Worm (Caenorhabditis elegans) whole organism, L2 larva: ENCODE measurements around the gene VM106R.1.

Experiments
- C34F6.9 ChIP-seq: fragments of 150-350 bp; optimal IDR thresholded peaks from 2 replicates; lab custom pipeline; 2014; ENCODE audit warnings: missing biosample characterization, missing genetic modification characterization
- alr-1 ChIP-seq: fragments of 150-350 bp; optimal IDR thresholded peaks from 2 replicates; lab custom pipeline; 2014; ENCODE audit warnings: missing biosample characterization, missing genetic modification characterization
- aly-2 ChIP-seq: fragments of 150-350 bp; optimal IDR thresholded peaks from 2 replicates; lab custom pipeline; 2014; ENCODE audit warnings: missing biosample characterization, missing genetic modification characterization
- ama-1 ChIP-seq: fragments of 150-350 bp; optimal IDR thresholded peaks from 2 replicates; lab custom pipeline; 2018; ENCODE audit warnings: inconsistent platforms
- blmp-1 ChIP-seq: sonication (generic microtip); optimal IDR thresholded peaks from 2 replicates; lab custom pipeline; 2017; ENCODE audit warnings: missing genetic modification characterization, mild to moderate bottlenecking, missing compliant biosample characterization, antibody characterized with exemption, moderate library complexity; ENCODE audit not compliant: insufficient read depth
- ceh-16 ChIP-seq: fragments of 150-350 bp; optimal IDR thresholded peaks from 2 replicates; lab custom pipeline; 2014; ENCODE audit warnings: missing biosample characterization, missing genetic modification characterization
- ceh-82 ChIP-seq: fragments of 150-350 bp; optimal IDR thresholded peaks from 2 replicates; lab custom pipeline; 2014; ENCODE audit warnings: missing biosample characterization, missing genetic modification characterization
- crh-2 ChIP-seq: sonication (generic microtip); optimal IDR thresholded peaks from 2 replicates; lab custom pipeline; 2017; ENCODE audit warnings: missing biosample characterization, missing genetic modification characterization
- dmd-4 ChIP-seq: sonication (generic microtip); optimal IDR thresholded peaks from 2 replicates; lab custom pipeline; 2017; ENCODE audit warnings: missing biosample characterization, missing genetic modification characterization
- elt-3 ChIP-seq: sonication (generic microtip); optimal IDR thresholded peaks from 2 replicates; lab custom pipeline; 2017; ENCODE audit warnings: missing biosample characterization, missing genetic modification characterization
- fos-1 ChIP-seq: fragments of 150-350 bp; optimal IDR thresholded peaks from 2 replicates; lab custom pipeline; 2014; ENCODE audit warnings: missing biosample characterization, missing genetic modification characterization
- gmeb-1 ChIP-seq: fragments of 150-350 bp; optimal IDR thresholded peaks from 2 replicates; lab custom pipeline; 2014; ENCODE audit warnings: missing biosample characterization, missing genetic modification characterization
- lin-13 ChIP-seq: fragments of 150-350 bp; optimal IDR thresholded peaks from 2 replicates; lab custom pipeline; 2014; ENCODE audit warnings: missing biosample characterization, missing genetic modification reagents, missing genetic modification characterization
- lin-39 ChIP-seq: fragments of 150-350 bp; optimal IDR thresholded peaks from 2 replicates; lab custom pipeline; 2014; ENCODE audit warnings: missing biosample characterization, missing genetic modification reagents, missing genetic modification characterization
- lsy-2 ChIP-seq, 2 experiments: fragments of 150-350 bp in 1 of 2; sonication (generic microtip) in 1 of 2; optimal IDR thresholded peaks; 2 replicates each; lab custom pipeline; 2014 to 2017; ENCODE audit warnings: missing biosample characterization in 2 of 2, missing genetic modification characterization in 2 of 2
- mdl-1 ChIP-seq, 2 experiments: fragments of 150-350 bp in 1 of 2; sonication (generic microtip) in 1 of 2; optimal IDR thresholded peaks; 2 replicates each; lab custom pipeline; 2017; ENCODE audit warnings: missing biosample characterization in 2 of 2, missing genetic modification characterization in 2 of 2
- nhr-10 ChIP-seq: sonication (generic microtip); optimal IDR thresholded peaks from 2 replicates; lab custom pipeline; 2017; ENCODE audit warnings: missing biosample characterization, missing genetic modification characterization
- nhr-11 ChIP-seq: fragments of 150-350 bp; optimal IDR thresholded peaks from 2 replicates; lab custom pipeline; 2014; ENCODE audit warnings: missing biosample characterization, missing genetic modification characterization
- nhr-12 ChIP-seq: fragments of 150-350 bp; optimal IDR thresholded peaks from 2 replicates; lab custom pipeline; 2014; ENCODE audit warnings: missing biosample characterization, missing genetic modification characterization
- nhr-21 ChIP-seq: fragments of 150-350 bp; optimal IDR thresholded peaks from 2 replicates; lab custom pipeline; 2014; ENCODE audit warnings: missing biosample characterization, missing genetic modification characterization
- nhr-23 ChIP-seq: fragments of 150-350 bp; optimal IDR thresholded peaks from 2 replicates; lab custom pipeline; 2014; ENCODE audit warnings: missing biosample characterization, missing genetic modification reagents, missing genetic modification characterization
- nhr-25 ChIP-seq: fragments of 150-350 bp; sonication (generic microtip); optimal IDR thresholded peaks from 3 replicates; lab custom pipeline; 2014; ENCODE audit warnings: missing biosample characterization, missing genetic modification characterization
- nhr-6 ChIP-seq: fragments of 150-350 bp; optimal IDR thresholded peaks from 2 replicates; lab custom pipeline; 2014; ENCODE audit warnings: missing biosample characterization, missing genetic modification characterization
- nhr-77 ChIP-seq: fragments of 150-350 bp; optimal IDR thresholded peaks from 2 replicates; lab custom pipeline; 2014; ENCODE audit warnings: missing biosample characterization, missing genetic modification characterization
- peb-1 ChIP-seq: fragments of 150-350 bp; optimal IDR thresholded peaks from 2 replicates; lab custom pipeline; 2014; ENCODE audit warnings: missing biosample characterization, missing genetic modification characterization
- skn-1 ChIP-seq: sonication (generic microtip); optimal IDR thresholded peaks from 2 replicates; lab custom pipeline; 2017; ENCODE audit warnings: missing biosample characterization, missing genetic modification characterization
- sma-3 ChIP-seq: sonication (generic microtip); optimal IDR thresholded peaks from 2 replicates; lab custom pipeline; 2016; ENCODE audit warnings: missing genetic modification reagents, missing genetic modification characterization, missing compliant biosample characterization
- sma-9 ChIP-seq, 2 experiments: fragments of 150-350 bp in 1 of 2; sonication (generic microtip) in 1 of 2; optimal IDR thresholded peaks; 2 replicates each; lab custom pipeline; 2014 to 2016; ENCODE audit warnings: missing genetic modification characterization in 2 of 2, mild to moderate bottlenecking in 1 of 2, missing biosample characterization in 1 of 2, missing compliant biosample characterization in 1 of 2, missing genetic modification reagents in 1 of 2, moderate library complexity in 1 of 2
- snpc-4 ChIP-seq: fragments of 150-350 bp; optimal IDR thresholded peaks from 2 replicates; lab custom pipeline; 2014; ENCODE audit warnings: missing biosample characterization, missing genetic modification characterization
- unc-39 ChIP-seq: fragments of 150-350 bp; optimal IDR thresholded peaks from 2 replicates; lab custom pipeline; 2014; ENCODE audit warnings: missing biosample characterization, missing genetic modification characterization
- unc-55 ChIP-seq: fragments of 150-350 bp; sonication (generic microtip); optimal IDR thresholded peaks from 3 replicates; lab custom pipeline; 2014; ENCODE audit warnings: missing biosample characterization, missing genetic modification reagents, missing genetic modification characterization
- ztf-4 ChIP-seq: fragments of 150-350 bp; optimal IDR thresholded peaks from 2 replicates; lab custom pipeline; 2014; ENCODE audit warnings: missing biosample characterization, missing genetic modification characterization

Gene VM106R.1

DNA sequence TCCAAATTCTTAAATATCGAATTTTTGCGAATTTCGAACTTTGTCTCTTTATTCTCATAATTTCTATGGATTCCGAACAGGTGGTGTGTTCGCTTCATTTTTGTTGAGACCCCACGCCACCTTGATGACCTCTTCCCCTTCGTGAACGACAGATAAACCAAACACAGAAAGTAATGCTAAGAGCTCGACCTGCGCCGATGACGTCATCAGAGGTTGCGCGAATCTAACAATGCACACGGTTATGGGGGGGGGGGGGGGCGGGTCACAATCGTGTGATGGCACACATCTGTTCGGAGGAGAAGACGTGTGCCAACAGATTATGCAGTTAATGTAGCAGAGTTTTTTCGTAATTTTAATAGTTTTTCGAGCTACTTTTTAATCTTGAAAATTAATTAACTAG is 44.7 kb downstream of the VM106R.1 start:
- TF ChIP-seq ama-1 (no peak), unc-55 (GFP tag; lab: Kevin White, UChicago) (no peak), nhr-6 (tag; lab: Kevin White, UChicago) (no peak), peb-1 (no peak), ceh-16 (no peak), aly-2 (tag; lab: Kevin White, UChicago) (no peak), lin-13 (GFP tag; lab: Kevin White, UChicago) (no peak)
- TF ChIP-seq, all 48 proteins: peak for 0

DNA sequence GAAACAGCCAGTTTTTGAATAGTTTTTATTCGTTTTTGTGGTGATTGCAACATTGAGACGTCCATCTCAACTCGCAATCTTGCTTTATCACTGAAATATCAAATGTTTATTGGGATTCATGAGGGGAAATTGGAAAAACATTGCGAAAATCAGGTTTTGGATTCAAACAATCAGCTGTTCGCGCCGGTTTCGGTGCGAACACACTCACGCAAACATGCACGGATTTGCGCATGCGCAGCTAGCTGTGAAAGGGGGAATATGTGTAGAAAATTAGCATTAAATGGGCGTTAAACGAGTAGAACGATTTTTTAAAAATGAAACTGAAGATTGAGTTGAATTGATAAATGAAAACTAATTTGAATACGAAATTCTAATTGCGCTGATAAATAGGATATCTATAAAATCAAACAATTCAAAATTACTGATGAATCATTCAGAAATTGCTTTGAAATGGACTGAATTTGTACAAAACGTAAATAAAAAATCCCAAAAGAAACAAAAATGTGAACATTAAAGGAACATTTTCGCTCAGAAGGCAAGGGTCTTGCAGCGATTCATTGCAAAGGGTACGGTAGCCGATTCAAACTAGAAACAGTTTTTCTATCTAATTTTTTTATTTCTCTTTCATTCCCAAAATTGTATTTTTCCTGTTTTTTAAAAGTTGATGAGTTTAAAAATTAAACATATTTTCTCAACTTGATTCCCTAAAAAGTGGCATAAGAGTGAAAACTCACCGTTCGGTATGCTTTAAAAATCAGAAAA is 45.6 kb downstream of the VM106R.1 start, which contains the start of gene ect-2:
Gene ect-2, minus strand, starts transcription at position 762 of the 762 bp plus-strand sequence.
- no peak for TF ChIP-seq blmp-1
- TF ChIP-seq nhr-77 (tag; lab: Kevin White, UChicago) = no peak
- TF ChIP-seq fos-1 (tag; lab: Kevin White, UChicago) = no peak
- no peak for TF ChIP-seq nhr-11
- TF ChIP-seq gmeb-1 (tag; lab: Kevin White, UChicago) = peak; percentile 79
- no peak for TF ChIP-seq nhr-25 (tag; lab: Kevin White, UChicago)
- TF ChIP-seq ceh-82 (tag; lab: Kevin White, UChicago) = no peak
- no peak for TF ChIP-seq unc-39 (tag; lab: Kevin White, UChicago)
- no peak for TF ChIP-seq nhr-12 (tag; lab: Kevin White, UChicago)
- TF ChIP-seq C34F6.9 (tag; lab: Kevin White, UChicago) = peak; percentile 29
- TF ChIP-seq nhr-10 = no peak
- no peak for TF ChIP-seq nhr-6 (tag; lab: Kevin White, UChicago)
- TF ChIP-seq ztf-4 = no peak
- no peak for TF ChIP-seq lin-13 (GFP tag; lab: Kevin White, UChicago)
- no peak for TF ChIP-seq sma-3
- no peak for TF ChIP-seq nhr-23
- TF ChIP-seq sma-9 (GFP tag; optimal IDR thresholded peaks at IDR 0.05; lab: Kevin White, UChicago) = no peak
- TF ChIP-seq sma-9 (tag; optimal IDR thresholded peaks at IDR 0.05; lab: Kevin White, UChicago) = no peak
- TF ChIP-seq aly-2 (tag; lab: Kevin White, UChicago) = no peak
- no peak for TF ChIP-seq ama-1
- no peak for TF ChIP-seq dmd-4
- peak; percentile 43 for TF ChIP-seq unc-55 (GFP tag; lab: Kevin White, UChicago)
- no peak for TF ChIP-seq snpc-4
- peak in 1 of 2 experiments; percentile 29 for TF ChIP-seq lsy-2 (tag; optimal IDR thresholded peaks at IDR 0.05; lab: Kevin White, UChicago)
- no peak for TF ChIP-seq elt-3 (tag; lab: Kevin White, UChicago)
- no peak for TF ChIP-seq alr-1 (tag; lab: Kevin White, UChicago)
- TF ChIP-seq lin-39 (tag; lab: Kevin White, UChicago) = no peak
- TF ChIP-seq nhr-21 (tag; lab: Kevin White, UChicago) = no peak
- TF ChIP-seq skn-1 (tag; lab: Kevin White, UChicago) = no peak
- no peak for TF ChIP-seq mdl-1 (tag; optimal IDR thresholded peaks at IDR 0.05; lab: Kevin White, UChicago)

DNA sequence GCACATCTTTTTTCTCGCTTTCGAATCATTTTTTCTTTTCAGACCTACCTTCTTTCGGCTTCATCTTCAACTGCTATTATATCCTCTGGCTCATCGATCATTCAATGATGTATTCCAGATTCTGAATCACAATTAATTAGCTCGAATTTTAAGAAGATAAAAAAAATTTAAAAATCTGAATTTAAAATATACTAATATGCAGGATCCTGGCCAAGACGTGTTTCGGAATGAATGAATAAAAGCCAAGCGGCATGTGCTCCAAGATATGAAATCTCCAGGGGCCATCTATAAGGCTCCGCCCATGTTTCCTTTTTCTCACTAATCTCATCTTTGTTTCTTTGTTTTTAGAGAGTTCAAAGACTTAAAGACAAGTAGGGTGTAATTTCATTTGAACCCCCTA is 51.0 kb downstream of the VM106R.1 start, which contains the start of gene mpz-1:
Gene mpz-1, minus strand, starts transcription at position 101 of the 400 bp plus-strand sequence.
- TF ChIP-seq nhr-77 (tag; lab: Kevin White, UChicago) = no peak
- TF ChIP-seq crh-2 (tag; lab: Kevin White, UChicago) = no peak
